Worm (Caenorhabditis elegans) whole organism, L1 larva: ENCODE results near the gene sek-6.

Experiments
- F16B12.6 ChIP-seq: fragments of 150-350 bp; optimal IDR thresholded peaks from 2 replicates; lab custom pipeline; 2014; ENCODE audit warnings: missing biosample characterization, missing genetic modification characterization
- Y116A8C.19 ChIP-seq: sonication (generic microtip); optimal IDR thresholded peaks from 2 replicates; lab custom pipeline; 2016; ENCODE audit warnings: missing compliant biosample characterization, missing genetic modification characterization, borderline replicate concordance
- aha-1 ChIP-seq: fragments of 150-350 bp; optimal IDR thresholded peaks from 2 replicates; lab custom pipeline; 2014; ENCODE audit warnings: missing biosample characterization, missing genetic modification characterization
- ceh-82 ChIP-seq, 3 experiments: fragments of 150-350 bp in 1 of 3; sonication (generic microtip) in 2 of 3; optimal IDR thresholded peaks; 2 replicates each; lab custom pipeline; 2014 to 2017; ENCODE audit warnings: missing biosample characterization in 3 of 3, missing genetic modification characterization in 3 of 3
- ces-1 ChIP-seq: fragments of 150-350 bp; optimal IDR thresholded peaks from 2 replicates; lab custom pipeline; 2014; ENCODE audit warnings: missing biosample characterization, missing genetic modification reagents, missing genetic modification characterization
- fkh-10 ChIP-seq: sonication (generic microtip); optimal IDR thresholded peaks from 2 replicates; lab custom pipeline; 2017; ENCODE audit warnings: missing biosample characterization, missing genetic modification reagents, missing genetic modification characterization
- irx-1 ChIP-seq: sonication (generic microtip); optimal IDR thresholded peaks from 2 replicates; lab custom pipeline; 2016; ENCODE audit warnings: missing genetic modification characterization, missing compliant biosample characterization
- jun-1 ChIP-seq: fragments of 150-350 bp; optimal IDR thresholded peaks from 2 replicates; lab custom pipeline; 2014; ENCODE audit warnings: missing biosample characterization, missing genetic modification reagents, missing genetic modification characterization
- lin-39 ChIP-seq: fragments of 150-350 bp; optimal IDR thresholded peaks from 2 replicates; lab custom pipeline; 2014; ENCODE audit warnings: missing biosample characterization, missing genetic modification reagents, missing genetic modification characterization
- nhr-85 ChIP-seq: sonication (generic microtip); peaks from one replicate; lab custom pipeline; 2016; ENCODE audit warnings: missing genetic modification characterization, inconsistent platforms, missing compliant biosample characterization
- pqm-1 ChIP-seq: sonication (generic microtip); optimal IDR thresholded peaks from 3 replicates; lab custom pipeline; 2017; ENCODE audit warnings: missing biosample characterization, missing genetic modification characterization
- snpc-4 ChIP-seq: fragments of 150-350 bp; optimal IDR thresholded peaks from 2 replicates; lab custom pipeline; 2014; ENCODE audit warnings: missing biosample characterization, missing genetic modification characterization
- snu-23 ChIP-seq: sonication (generic microtip); optimal IDR thresholded peaks from 2 replicates; lab custom pipeline; 2016; ENCODE audit warnings: missing genetic modification characterization, missing compliant biosample characterization
- unc-130 ChIP-seq: fragments of 150-350 bp; optimal IDR thresholded peaks from 2 replicates; lab custom pipeline; 2017; ENCODE audit warnings: missing biosample characterization, missing genetic modification characterization, inconsistent platforms
- unc-30 ChIP-seq: sonication (generic microtip); optimal IDR thresholded peaks from 2 replicates; lab custom pipeline; 2017; ENCODE audit warnings: missing biosample characterization, missing genetic modification characterization
- xbp-1 ChIP-seq: sonication (generic microtip); optimal IDR thresholded peaks from 2 replicates; lab custom pipeline; 2016; ENCODE audit warnings: missing genetic modification characterization, missing compliant biosample characterization

Gene sek-6

DNA sequence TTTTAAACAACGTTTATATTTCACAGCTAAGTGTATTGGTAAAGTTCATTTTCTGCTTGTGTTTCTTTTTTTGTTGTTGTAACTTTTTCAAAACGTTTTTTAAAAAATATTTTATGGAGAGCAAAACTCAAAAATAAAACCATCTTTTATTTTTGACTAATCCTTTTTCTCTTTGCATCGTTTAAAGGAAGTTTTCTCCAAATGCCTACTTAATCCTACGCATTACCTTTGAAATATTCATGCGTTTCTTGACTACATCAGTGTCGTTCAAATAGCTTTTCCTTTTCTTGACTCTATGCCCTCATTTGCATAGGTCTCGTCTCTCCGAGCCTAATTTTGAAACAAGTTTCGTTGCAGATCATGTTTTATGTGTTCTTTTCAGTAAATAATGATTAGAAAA is 50.1 kb downstream of the sek-6 start:
- no peak for TF ChIP-seq Y116A8C.19 (tag; lab: Kevin White, UChicago)
- no peak for TF ChIP-seq F16B12.6 (tag; lab: Kevin White, UChicago)
- TF ChIP-seq aha-1 (tag; lab: Kevin White, UChicago): no peak
- TF ChIP-seq jun-1 (tag; lab: Kevin White, UChicago): no peak
- no peak for TF ChIP-seq unc-130 (tag; lab: Kevin White, UChicago)
- TF ChIP-seq nhr-85: no peak
- no peak for TF ChIP-seq snpc-4 (tag; lab: Kevin White, UChicago)
- TF ChIP-seq ces-1 (GFP tag; lab: Kevin White, UChicago): no peak
- TF ChIP-seq xbp-1: no peak
- TF ChIP-seq irx-1 (tag; lab: Kevin White, UChicago): no peak
- no peak for TF ChIP-seq lin-39 (tag; lab: Kevin White, UChicago)
- no peak for TF ChIP-seq pqm-1 (tag; lab: Kevin White, UChicago)
- no peak for TF ChIP-seq unc-30 (tag; lab: Kevin White, UChicago)
- TF ChIP-seq snu-23 (GFP tag; lab: Kevin White, UChicago): no peak
- TF ChIP-seq ceh-82 (tag; optimal IDR thresholded peaks at IDR 0.05; lab: Kevin White, UChicago): no peak
- TF ChIP-seq fkh-10: no peak
